Worm (Caenorhabditis elegans) whole organism, L4/young adult: ENCODE results near the gene clec-59.

ENCODE experiments used
- W03F9.2 ChIP-seq: fragments of 150-350 bp; optimal IDR thresholded peaks from 2 replicates; lab custom pipeline; 2014; ENCODE audit warnings: missing biosample characterization, missing genetic modification characterization
- dao-5 ChIP-seq: sonication (generic microtip); optimal IDR thresholded peaks from 2 replicates; lab custom pipeline; 2016; ENCODE audit warnings: missing genotype, missing genetic modification characterization, moderate library complexity, missing compliant biosample characterization
- him-1 ChIP-seq: sonication (generic microtip); optimal IDR thresholded peaks from 2 replicates; lab custom pipeline; 2016; ENCODE audit warnings: missing genotype, missing genetic modification reagents, missing genetic modification characterization, missing compliant biosample characterization

- no peak for TF ChIP-seq him-1
- TF ChIP-seq W03F9.2 (tag; lab: Kevin White, UChicago): no peak
- TF ChIP-seq dao-5: no peak
Observed at ce11 chrII:10445738-10446137, 33.5 kb downstream of the clec-59 start.
